Worm (Caenorhabditis elegans) whole organism, young adult: Measurements from ENCODE around the gene his-40.

Experiments used
- B0019.2 ChIP-seq: fragments of 200-800 bp; sonication (Bioruptor generic); conservative IDR thresholded peaks from 2 replicates; pipeline ENCODE4 v1.3.6; 2022; ENCODE audit warnings: missing genetic modification reagents, missing genetic modification characterization, missing compliant biosample characterization
- B0336.3 ChIP-seq: fragments of 200-800 bp; sonication (Bioruptor generic); IDR thresholded peaks from 2 replicates; pipeline ENCODE4 v1.3.6; 2022; ENCODE audit warnings: missing genetic modification characterization, missing compliant biosample characterization
- C06A6.2 ChIP-seq: fragments of 200-800 bp; sonication (Bioruptor generic); conservative IDR thresholded peaks from 2 replicates; pipeline ENCODE4 v1.3.6; 2022; ENCODE audit warnings: missing genetic modification characterization, missing compliant biosample characterization
- D2030.7 ChIP-seq: fragments of 200-800 bp; sonication (Bioruptor generic); IDR thresholded peaks from 2 replicates; pipeline ENCODE4 v1.3.6; 2022; ENCODE audit warnings: missing genetic modification reagents, missing genetic modification characterization, missing compliant biosample characterization
- F23B12.7 ChIP-seq: sonication (generic microtip); optimal IDR thresholded peaks from 2 replicates; lab custom pipeline; 2017; ENCODE audit warnings: missing genetic modification characterization, mild to moderate bottlenecking, missing compliant biosample characterization, antibody characterized with exemption, moderate library complexity; ENCODE audit not compliant: insufficient read depth
- F49E8.2 ChIP-seq: sonication (generic microtip); optimal IDR thresholded peaks from 3 replicates; lab custom pipeline; 2017; ENCODE audit warnings: missing genetic modification characterization, mild to moderate bottlenecking, missing compliant biosample characterization, antibody characterized with exemption, moderate library complexity; ENCODE audit not compliant: insufficient read depth
- K12H6.12 ChIP-seq: fragments of 200-800 bp; sonication (Bioruptor generic); optimal IDR thresholded peaks from 2 replicates; lab custom pipeline; 2018; ENCODE audit warnings: mild to moderate bottlenecking, missing genetic modification characterization, missing compliant biosample characterization
- T26A5.8 ChIP-seq: sonication (generic microtip); optimal IDR thresholded peaks from 2 replicates; lab custom pipeline; 2016; ENCODE audit warnings: missing genetic modification characterization, missing compliant biosample characterization
- ZK185.1 ChIP-seq: sonication (generic microtip); optimal IDR thresholded peaks from 2 replicates; lab custom pipeline; 2016; ENCODE audit warnings: mild to moderate bottlenecking, missing genetic modification characterization, missing compliant biosample characterization; ENCODE audit not compliant: poor library complexity, severe bottlenecking
- aptf-2 ChIP-seq: fragments of 200-800 bp; sonication (Bioruptor generic); conservative IDR thresholded peaks from 2 replicates; pipeline ENCODE4 v1.3.6; 2022; ENCODE audit warnings: missing genetic modification reagents, missing genetic modification characterization, missing compliant biosample characterization
- athp-1 ChIP-seq: sonication (generic microtip); optimal IDR thresholded peaks from 2 replicates; lab custom pipeline; 2017; ENCODE audit warnings: mild to moderate bottlenecking, missing genetic modification characterization, missing compliant biosample characterization
- ceh-100 ChIP-seq: fragments of 200-800 bp; sonication (Bioruptor generic); IDR thresholded peaks from 2 replicates; pipeline ENCODE4 v1.3.6; 2022; ENCODE audit warnings: missing genetic modification reagents, missing genetic modification characterization, missing compliant biosample characterization
- chd-7 ChIP-seq: sonication (generic microtip); optimal IDR thresholded peaks from 2 replicates; lab custom pipeline; 2016; ENCODE audit warnings: mild to moderate bottlenecking, missing genetic modification characterization, moderate library complexity, missing compliant biosample characterization
- efl-1 ChIP-seq: fragments of 150-350 bp; optimal IDR thresholded peaks from 2 replicates; lab custom pipeline; 2014; ENCODE audit warnings: missing biosample characterization, missing genetic modification reagents, missing genetic modification characterization
- egrh-3 ChIP-seq: fragments of 200-800 bp; sonication (Bioruptor generic); IDR thresholded peaks from 2 replicates; pipeline ENCODE4 v1.3.6; 2022; ENCODE audit warnings: missing genetic modification reagents, missing genetic modification characterization, missing compliant biosample characterization
- ekl-4 ChIP-seq: fragments of 200-800 bp; sonication (Bioruptor generic); IDR thresholded peaks from 2 replicates; pipeline ENCODE4 v1.3.6; 2022; ENCODE audit warnings: missing genetic modification reagents, missing genetic modification characterization, missing compliant biosample characterization
- hrde-1 ChIP-seq: sonication (generic microtip); optimal IDR thresholded peaks from 2 replicates; lab custom pipeline; 2016; ENCODE audit warnings: missing genetic modification characterization, mild to moderate bottlenecking, missing compliant biosample characterization, moderate library complexity, missing genotype, missing genetic modification reagents, borderline replicate concordance
- let-607 ChIP-seq, 2 experiments: fragments of 200-800 bp in 1 of 2; sonication (Bioruptor generic) in 1 of 2; sonication (generic microtip) in 1 of 2; optimal IDR thresholded peaks; 2 replicates each; lab custom pipeline; 2016 to 2018; ENCODE audit warnings: mild to moderate bottlenecking in 2 of 2, missing compliant biosample characterization in 2 of 2, missing genetic modification characterization in 2 of 2, moderate library complexity in 2 of 2, missing genotype in 1 of 2
- madf-8 ChIP-seq: fragments of 200-800 bp; sonication (Bioruptor generic); conservative IDR thresholded peaks from 2 replicates; pipeline ENCODE4 v1.3.6; 2022; ENCODE audit warnings: missing genetic modification reagents, missing genetic modification characterization, missing compliant biosample characterization
- mel-28 ChIP-seq: sonication (generic microtip); optimal IDR thresholded peaks from 2 replicates; lab custom pipeline; 2016; ENCODE audit warnings: borderline replicate concordance, mild to moderate bottlenecking, missing genetic modification characterization, missing compliant biosample characterization
- mes-4 ChIP-seq: sonication (generic microtip); optimal IDR thresholded peaks from 2 replicates; lab custom pipeline; 2016; ENCODE audit warnings: missing genotype, missing genetic modification characterization, missing compliant biosample characterization
- nfyb-1 ChIP-seq: fragments of 200-800 bp; sonication (Bioruptor generic); IDR thresholded peaks from 2 replicates; pipeline ENCODE4 v1.3.6; 2022; ENCODE audit warnings: missing genetic modification reagents, missing genetic modification characterization, missing compliant biosample characterization
- rec-8 ChIP-seq, 2 experiments: sonication (generic microtip); optimal IDR thresholded peaks; 2 replicates each; lab custom pipeline; 2016; ENCODE audit warnings: mild to moderate bottlenecking in 2 of 2, missing genetic modification characterization in 2 of 2, missing genetic modification reagents in 2 of 2, missing genotype in 2 of 2, missing biosample characterization in 1 of 2, missing compliant biosample characterization in 1 of 2, moderate library complexity in 1 of 2
- repo-1 ChIP-seq: sonication (generic microtip); optimal IDR thresholded peaks from 2 replicates; lab custom pipeline; 2017; ENCODE audit warnings: mild to moderate bottlenecking, missing genetic modification characterization, missing compliant biosample characterization
- snpc-3.4 ChIP-seq: sonication (generic microtip); optimal IDR thresholded peaks from 2 replicates; lab custom pipeline; 2017; ENCODE audit warnings: missing genetic modification characterization, mild to moderate bottlenecking, missing compliant biosample characterization, antibody characterized with exemption, moderate library complexity, missing genotype, missing genetic modification reagents
- tbp1 ChIP-seq: fragments of 200-800 bp; sonication (Bioruptor generic); optimal IDR thresholded peaks from 2 replicates; lab custom pipeline; 2018; ENCODE audit warnings: mild to moderate bottlenecking, missing genetic modification characterization, missing compliant biosample characterization
- tlf-1 ChIP-seq: fragments of 200-800 bp; sonication (Bioruptor generic); optimal IDR thresholded peaks from 2 replicates; lab custom pipeline; 2018; ENCODE audit warnings: mild to moderate bottlenecking, missing genetic modification characterization, missing compliant biosample characterization
- unc-130 ChIP-seq: sonication (generic microtip); optimal IDR thresholded peaks from 2 replicates; lab custom pipeline; 2016; ENCODE audit warnings: missing genetic modification reagents, missing genetic modification characterization, missing compliant biosample characterization
- zfh-2 ChIP-seq: fragments of 200-800 bp; sonication (Bioruptor generic); conservative IDR thresholded peaks from 2 replicates; pipeline ENCODE4 v1.3.6; 2022; ENCODE audit warnings: missing genetic modification reagents, missing genetic modification characterization, missing compliant biosample characterization
- ztf-18 ChIP-seq: sonication (generic microtip); optimal IDR thresholded peaks from 2 replicates; lab custom pipeline; 2016; ENCODE audit warnings: missing genotype, mild to moderate bottlenecking, missing genetic modification characterization, missing compliant biosample characterization

The his-40 gene

DNA sequence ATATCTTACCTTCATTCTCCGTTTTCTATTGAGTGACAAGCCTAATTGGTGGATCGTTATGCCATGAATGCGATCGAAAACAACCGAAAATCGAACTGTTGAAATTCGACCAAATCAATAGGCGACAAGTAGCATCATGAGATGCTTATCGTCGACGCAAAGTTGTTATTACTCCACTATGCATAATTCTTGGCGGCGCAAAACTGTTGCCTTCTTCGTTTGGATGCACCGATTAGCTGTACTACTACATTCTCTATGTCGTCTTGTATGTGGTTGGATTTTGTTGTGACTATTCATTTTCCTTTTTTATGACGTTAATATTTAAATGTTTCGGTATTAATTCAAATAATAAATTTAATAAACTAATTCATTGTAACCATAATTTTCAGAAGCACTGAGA is 37.9 kb upstream of the his-40 start, which contains the start of gene F46H5.11:
TSS of gene F46H5.11 (minus strand) at position 101 of the 400 bp plus-strand sequence.
- TF ChIP-seq let-607 (tag; optimal IDR thresholded peaks at IDR 0.05; lab: Kevin White, UChicago) (no peak), B0019.2 (GFP tag; lab: Robert Waterston, UW) (no peak), repo-1 (tag; lab: Kevin White, UChicago) (no peak), mel-28 (tag; lab: Kevin White, UChicago) (no peak), unc-130 (no peak), ceh-100 (no peak), nfyb-1 (GFP tag; lab: Robert Waterston, UW) (no peak), F23B12.7 (tag; lab: Kevin White, UChicago) (no peak), ZK185.1 (tag; lab: Kevin White, UChicago) (no peak), tlf-1 (GFP tag; lab: Kevin White, UChicago) (no peak), snpc-3.4 (tag; lab: Kevin White, UChicago) (no peak), hrde-1 (tag; lab: Kevin White, UChicago) (no peak), madf-8 (GFP tag; lab: Robert Waterston, UW) (no peak), aptf-2 (GFP tag; lab: Robert Waterston, UW) (no peak)

DNA sequence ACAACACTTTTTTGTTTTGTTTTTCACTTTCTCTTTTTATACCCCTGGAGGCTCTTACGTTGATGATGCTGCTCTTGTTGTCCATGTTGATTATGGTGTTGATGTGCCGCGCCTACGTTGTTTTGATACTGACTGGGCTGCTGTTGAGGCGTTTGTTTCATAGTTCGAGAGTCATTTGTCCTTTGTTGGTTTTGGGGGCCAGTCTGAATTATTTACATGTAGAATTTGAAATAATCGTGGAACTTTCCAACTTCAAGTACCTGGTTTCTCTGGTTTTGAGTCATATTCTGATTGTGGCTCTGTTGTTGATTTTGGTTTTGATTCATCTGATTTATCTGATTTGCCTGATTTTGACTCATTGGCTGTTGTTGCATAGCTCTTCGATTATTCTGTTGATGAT is 31.8 kb upstream of the his-40 start:
- no peak for TF ChIP-seq D2030.7
- no peak for TF ChIP-seq ztf-18
- no peak for TF ChIP-seq C06A6.2 (GFP tag; lab: Robert Waterston, UW)
- no peak for TF ChIP-seq zfh-2
- TF ChIP-seq hrde-1 (tag; lab: Kevin White, UChicago): no peak
- no peak for TF ChIP-seq repo-1 (tag; lab: Kevin White, UChicago)
- no peak for TF ChIP-seq snpc-3.4 (tag; lab: Kevin White, UChicago)
- TF ChIP-seq chd-7: no peak
- TF ChIP-seq ekl-4 (GFP tag; lab: Robert Waterston, UW): no peak
- no peak for TF ChIP-seq athp-1 (tag; lab: Kevin White, UChicago)
- no peak for TF ChIP-seq B0336.3
- TF ChIP-seq F49E8.2 (tag; lab: Kevin White, UChicago): no peak
- TF ChIP-seq T26A5.8 (tag; lab: Kevin White, UChicago): no peak
- no peak for TF ChIP-seq efl-1

DNA sequence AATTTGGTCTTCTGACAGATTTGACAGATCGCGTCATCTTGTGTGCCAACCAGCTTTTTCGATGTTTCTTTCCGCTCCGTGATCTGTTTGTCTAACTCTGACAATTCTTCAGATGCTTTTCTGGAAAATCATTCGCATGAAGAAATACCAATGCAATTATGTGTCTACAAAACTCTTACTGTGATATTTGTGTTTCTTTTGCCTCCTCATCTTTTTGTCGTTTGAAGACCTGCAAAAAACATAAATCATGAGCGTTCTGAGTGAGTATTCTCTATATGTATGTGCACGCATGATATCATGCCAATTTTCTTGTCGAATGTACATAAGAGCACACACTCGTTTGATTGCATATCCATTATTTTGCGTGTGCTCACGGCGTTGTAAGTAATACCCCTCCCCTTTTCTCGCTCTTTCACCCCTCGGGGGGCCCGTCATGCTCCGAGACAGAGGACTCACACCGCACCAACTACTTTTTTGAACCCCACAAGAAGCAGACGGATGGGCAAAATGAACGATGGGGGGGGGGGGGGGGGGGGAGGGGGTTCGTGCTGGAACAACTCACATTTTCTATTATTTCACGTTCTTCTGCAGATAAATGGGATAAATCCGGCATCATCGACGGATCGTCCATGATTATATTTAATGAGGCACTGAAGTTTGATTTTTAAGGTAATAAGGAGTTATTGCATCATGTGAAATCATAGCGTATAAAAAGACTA is 30.1 kb upstream of the his-40 start, which contains the start of gene unc-10:
TSS of gene unc-10 (minus strand) at position 652 of the 719 bp plus-strand sequence.
- peak; percentile 71 for TF ChIP-seq zfh-2
- no peak for TF ChIP-seq rec-8 (tag; optimal IDR thresholded peaks at IDR 0.05; lab: Kevin White, UChicago)
- peak; percentile 40; the same call in 1 of the 2 replicates for TF ChIP-seq egrh-3 (GFP tag; lab: Robert Waterston, UW)

DNA sequence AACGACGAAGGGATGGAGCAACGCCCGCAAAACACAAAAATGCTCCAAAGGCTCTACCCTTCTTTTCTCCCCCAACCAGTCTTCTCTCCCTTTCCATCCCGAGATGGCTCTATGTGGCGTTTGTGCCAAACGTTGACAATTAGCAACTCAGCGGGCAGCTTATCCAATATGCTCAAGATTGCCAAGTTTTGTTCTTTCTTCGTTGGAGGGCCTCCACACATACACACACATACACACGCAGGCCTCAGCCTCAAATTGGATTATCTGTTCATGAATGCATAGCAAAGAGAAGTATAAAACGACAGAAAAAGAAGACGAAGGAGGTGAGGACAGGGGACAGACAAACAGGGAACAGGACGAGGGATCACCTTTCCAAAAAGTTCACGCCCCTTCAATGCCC is 28.6 kb upstream of the his-40 start:
- TF ChIP-seq mes-4 (tag; lab: Kevin White, UChicago) (no peak), zfh-2 (peak; percentile 52), K12H6.12 (peak; percentile 3), tbp1 (no peak), madf-8 (GFP tag; lab: Robert Waterston, UW) (no peak)
